Fruit fly (Drosophila melanogaster) whole organism, embryonic: ENCODE data around the gene CG13838.

Experiments
- Bdp1 ChIP-seq: fragments of 200-800 bp; sonication (Bioruptor generic); optimal IDR thresholded peaks from 3 replicates; lab custom pipeline; 2016; ENCODE audit warnings: missing biosample characterization, missing genetic modification characterization
- CG12744 ChIP-seq: fragments of 200-800 bp; sonication (Bioruptor generic); optimal IDR thresholded peaks from 2 replicates; lab custom pipeline; 2016; ENCODE audit warnings: missing biosample characterization, missing genetic modification characterization
- CG12769 ChIP-seq: fragments of 200-800 bp; sonication (Bioruptor generic); optimal IDR thresholded peaks from 2 replicates; lab custom pipeline; 2019; ENCODE audit warnings: missing biosample characterization, mild to moderate bottlenecking, missing genetic modification characterization, moderate library complexity
- CG13424 ChIP-seq: fragments of 200-800 bp; sonication (Bioruptor generic); optimal IDR thresholded peaks from 2 replicates; lab custom pipeline; 2019; ENCODE audit warnings: missing biosample characterization, mild to moderate bottlenecking, missing genetic modification characterization, moderate library complexity
- CG17361 ChIP-seq: fragments of 200-800 bp; sonication (Bioruptor generic); IDR thresholded peaks from 3 replicates; pipeline ENCODE4 v1.3.6; 2022; ENCODE audit warnings: missing biosample characterization, missing genetic modification characterization
- CG18262 ChIP-seq: fragments of 200-800 bp; optimal IDR thresholded peaks from 3 replicates; lab custom pipeline; 2019; ENCODE audit warnings: missing biosample characterization, mild to moderate bottlenecking, missing genetic modification characterization, moderate library complexity
- CG2712 ChIP-seq: fragments of 200-800 bp; optimal IDR thresholded peaks from 3 replicates; lab custom pipeline; 2019; ENCODE audit warnings: missing biosample characterization, mild to moderate bottlenecking, missing genetic modification characterization, moderate library complexity
- CG4707 ChIP-seq: fragments of 200-800 bp; sonication (Bioruptor generic); optimal IDR thresholded peaks from 2 replicates; lab custom pipeline; 2018; ENCODE audit warnings: missing biosample characterization, mild to moderate bottlenecking, missing genetic modification characterization, moderate library complexity
- CG7372 ChIP-seq: fragments of 200-800 bp; sonication (Bioruptor generic); IDR thresholded peaks from 2 replicates; pipeline ENCODE4 v1.3.6; 2022; ENCODE audit warnings: missing biosample characterization, missing genetic modification characterization
- CG7745 ChIP-seq: fragments of 200-800 bp; sonication (Bioruptor generic); optimal IDR thresholded peaks from 2 replicates; lab custom pipeline; 2018; ENCODE audit warnings: missing biosample characterization, mild to moderate bottlenecking, missing genetic modification characterization, moderate library complexity
- CG9932 ChIP-seq: fragments of 200-800 bp; sonication (Bioruptor generic); IDR thresholded peaks from 2 replicates; pipeline ENCODE4 v1.3.6; 2022; ENCODE audit warnings: missing biosample characterization, missing genetic modification characterization
- CoRest ChIP-seq: fragments of 200-800 bp; sonication (Bioruptor generic); optimal IDR thresholded peaks from 3 replicates; lab custom pipeline; 2018; ENCODE audit warnings: missing biosample characterization, mild to moderate bottlenecking, missing genetic modification characterization, moderate library complexity
- D19A ChIP-seq: fragments of 200-800 bp; optimal IDR thresholded peaks from 3 replicates; lab custom pipeline; 2019; ENCODE audit warnings: missing biosample characterization, mild to moderate bottlenecking, missing genetic modification characterization, moderate library complexity
- Dip2 ChIP-seq: fragments of 200-800 bp; sonication (Bioruptor generic); IDR thresholded peaks from 2 replicates; pipeline ENCODE4 v1.3.6; 2022; ENCODE audit warnings: missing biosample characterization, missing genetic modification characterization
- Ets65A ChIP-seq: fragments of 200-800 bp; sonication (Bioruptor generic); peaks from one replicate; lab custom pipeline; 2016; ENCODE audit warnings: missing biosample characterization, missing genetic modification characterization
- Hr51 ChIP-seq, 2 experiments: fragments of 200-800 bp; sonication (Bioruptor generic); optimal IDR thresholded peaks; 2 replicates in 1 of 2; 3 replicates in 1 of 2; lab custom pipeline; 2016 to 2018; ENCODE audit warnings: missing biosample characterization in 2 of 2, missing genetic modification characterization in 2 of 2, mild to moderate bottlenecking in 1 of 2, moderate library complexity in 1 of 2
- Med ChIP-seq: fragments of 200-800 bp; sonication (Bioruptor generic); peaks from one replicate; lab custom pipeline; 2016; ENCODE audit warnings: missing biosample characterization, missing genetic modification characterization, mild to moderate bottlenecking, inconsistent platforms, moderate library complexity
- Oli ChIP-seq: fragments of 200-800 bp; sonication (Bioruptor generic); optimal IDR thresholded peaks from 2 replicates; lab custom pipeline; 2018; ENCODE audit warnings: missing biosample characterization, mild to moderate bottlenecking, missing genetic modification characterization, moderate library complexity
- Pdp1 ChIP-seq, 2 experiments: fragments of 200-800 bp; sonication (Bioruptor generic); optimal IDR thresholded peaks; 3 replicates each; lab custom pipeline; 2016; ENCODE audit warnings: missing biosample characterization in 2 of 2, missing genetic modification characterization in 2 of 2, mild to moderate bottlenecking in 1 of 2, moderate library complexity in 1 of 2
- Sry-δ ChIP-seq: fragments of 200-800 bp; sonication (Bioruptor generic); optimal IDR thresholded peaks from 2 replicates; lab custom pipeline; 2016; ENCODE audit warnings: missing biosample characterization, missing genetic modification characterization
- bowl ChIP-seq: fragments of 200-800 bp; sonication (Bioruptor generic); IDR thresholded peaks from 2 replicates; pipeline ENCODE4 v1.3.6; 2022; ENCODE audit warnings: missing biosample characterization, missing genetic modification characterization
- cg ChIP-seq: fragments of 200-800 bp; sonication (Bioruptor generic); optimal IDR thresholded peaks from 3 replicates; lab custom pipeline; 2019; ENCODE audit warnings: missing biosample characterization, mild to moderate bottlenecking, missing genetic modification characterization, moderate library complexity
- dmrt11E ChIP-seq: fragments of 200-800 bp; sonication (Bioruptor generic); optimal IDR thresholded peaks from 3 replicates; lab custom pipeline; 2018; ENCODE audit warnings: missing biosample characterization, mild to moderate bottlenecking, missing genetic modification characterization, moderate library complexity
- dpn ChIP-seq, 2 experiments: fragments of 200-800 bp; sonication (Bioruptor generic); optimal IDR thresholded peaks; 3 replicates each; lab custom pipeline; 2016; ENCODE audit warnings: missing biosample characterization in 2 of 2, missing genetic modification characterization in 2 of 2
- gem ChIP-seq: fragments of 200-800 bp; sonication (Bioruptor generic); optimal IDR thresholded peaks from 2 replicates; lab custom pipeline; 2019; ENCODE audit warnings: missing biosample characterization, mild to moderate bottlenecking, missing genetic modification characterization, moderate library complexity
- gfzf ChIP-seq: fragments of 200-800 bp; sonication (Bioruptor generic); optimal IDR thresholded peaks from 2 replicates; lab custom pipeline; 2016; ENCODE audit warnings: missing biosample characterization, mild to moderate bottlenecking, missing genetic modification characterization, moderate library complexity
- hth ChIP-seq: fragments of >200 bp; optimal IDR thresholded peaks from 2 replicates; lab custom pipeline; 2017; ENCODE audit warnings: inconsistent platforms
- lola ChIP-seq, 3 experiments: fragments of >200 bp in 2 of 3; fragments of 200-800 bp in 1 of 3; sonication (Bioruptor generic) in 1 of 3; optimal IDR thresholded peaks; 2 replicates each; lab custom pipeline; 2017 to 2019; ENCODE audit warnings: missing biosample characterization in 3 of 3, missing genetic modification characterization in 3 of 3, mild to moderate bottlenecking in 1 of 3, moderate library complexity in 1 of 3
- nmo ChIP-seq: fragments of 200-800 bp; sonication (Bioruptor generic); optimal IDR thresholded peaks from 2 replicates; lab custom pipeline; 2018; ENCODE audit warnings: missing biosample characterization, mild to moderate bottlenecking, missing genetic modification characterization, moderate library complexity
- pros ChIP-seq: fragments of 200-800 bp; sonication (Bioruptor generic); optimal IDR thresholded peaks from 3 replicates; lab custom pipeline; 2019; ENCODE audit warnings: missing biosample characterization, mild to moderate bottlenecking, missing genetic modification characterization, moderate library complexity
- pzg ChIP-seq: fragments of 200-800 bp; sonication (Bioruptor generic); optimal IDR thresholded peaks from 3 replicates; lab custom pipeline; 2018; ENCODE audit warnings: missing biosample characterization, mild to moderate bottlenecking, missing genetic modification characterization, moderate library complexity
- sens ChIP-seq: fragments of 200-800 bp; sonication (Bioruptor generic); peaks from one replicate; lab custom pipeline; 2016; ENCODE audit warnings: missing biosample characterization, missing genetic modification characterization
- slbo ChIP-seq: fragments of 200-800 bp; sonication (Bioruptor generic); IDR thresholded peaks from 2 replicates; pipeline ENCODE4 v1.3.6; 2022; ENCODE audit warnings: missing biosample characterization, missing genetic modification characterization
- tup ChIP-seq: fragments of 200-800 bp; sonication (Bioruptor generic); optimal IDR thresholded peaks from 2 replicates; lab custom pipeline; 2016; ENCODE audit warnings: missing biosample characterization, mild to moderate bottlenecking, missing genetic modification characterization, moderate library complexity
- twi ChIP-seq: fragments of 200-800 bp; optimal IDR thresholded peaks from 2 replicates; lab custom pipeline; 2019; ENCODE audit warnings: missing biosample characterization, mild to moderate bottlenecking, missing genetic modification characterization, moderate library complexity
- unpg ChIP-seq: fragments of 200-800 bp; sonication (Bioruptor generic); optimal IDR thresholded peaks from 3 replicates; lab custom pipeline; 2018; ENCODE audit warnings: missing biosample characterization, mild to moderate bottlenecking, missing genetic modification characterization, moderate library complexity
- vnd ChIP-seq: fragments of 200-800 bp; sonication (Bioruptor generic); IDR thresholded peaks from 3 replicates; pipeline ENCODE4 v1.3.6; 2022; ENCODE audit warnings: missing biosample characterization, missing genetic modification characterization; ENCODE audit not compliant: partially characterized antibody

The CG13838 gene

dm6 chr3R:23035463-23035862, 6.6 kb upstream of the CG13838 start, which contains the start of gene CG13833:
Gene CG13833 (minus strand): TSS chr3R:23035563.
- peak; percentile 28 for TF ChIP-seq Med (GFP tag; lab: Kevin White, UChicago)
- TF ChIP-seq CG13424 (tag; lab: Kevin White, UChicago), result no peak
- TF ChIP-seq Hr51 (GFP tag; optimal IDR thresholded peaks at IDR 0.05; lab: Kevin White, UChicago), result no peak
- TF ChIP-seq gfzf (GFP tag; lab: Kevin White, UChicago), result no peak
- TF ChIP-seq slbo, result no peak
- TF ChIP-seq dpn (GFP tag; optimal IDR thresholded peaks at IDR 0.05; lab: Kevin White, UChicago), result no peak
- no peak for TF ChIP-seq hth (lab: Kevin White, UChicago)
- TF ChIP-seq sens (GFP tag; lab: Kevin White, UChicago), result peak; percentile 8

DNA sequence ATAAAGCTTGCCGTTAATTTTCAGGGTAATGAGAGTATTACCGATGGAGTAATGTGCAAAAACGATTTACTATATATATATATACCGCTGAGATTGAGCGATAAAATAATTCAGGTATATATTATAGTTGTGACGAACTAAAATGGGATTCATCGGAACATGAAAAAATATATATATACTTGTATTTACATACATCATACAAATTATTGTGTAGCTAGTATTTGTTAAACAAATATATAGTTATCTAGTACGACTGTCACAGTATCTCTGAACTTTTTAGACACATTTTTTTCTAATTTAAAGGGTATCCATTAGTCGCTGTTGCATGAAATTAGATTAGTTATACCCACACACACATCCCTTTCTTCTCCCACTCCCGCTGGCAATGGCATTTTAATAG, 5.7 kb upstream of the CG13838 start:
- TF ChIP-seq lola (GFP tag; optimal IDR thresholded peaks at IDR 0.05; lab: Kevin White, UChicago), result peak in 1 of 3 experiments; percentile 17
- TF ChIP-seq unpg (GFP tag; lab: Kevin White, UChicago), result no peak
- peak; percentile 33 for TF ChIP-seq dmrt11E
- TF ChIP-seq nmo (GFP tag; lab: Kevin White, UChicago), result peak; percentile 15
- TF ChIP-seq tup (GFP tag; lab: Kevin White, UChicago), result no peak
- TF ChIP-seq CoRest (tag; lab: Kevin White, UChicago), result peak; percentile 4
- no peak for TF ChIP-seq Pdp1 (GFP tag; optimal IDR thresholded peaks at IDR 0.05; lab: Kevin White, UChicago)
- 0 out of 3 replicates have a peak, but pooled peaks have one; percentile 23 for TF ChIP-seq CG17361 (GFP tag; lab: Robert Waterston, UW)
- no peak for TF ChIP-seq Sry-δ (GFP tag; lab: Kevin White, UChicago)
- TF ChIP-seq D19A (tag; lab: Kevin White, UChicago), result peak; percentile 86
- TF ChIP-seq CG2712 (tag; lab: Kevin White, UChicago), result peak; percentile 9
- no peak for TF ChIP-seq Oli (tag; lab: Kevin White, UChicago)
- no peak for TF ChIP-seq pzg (GFP tag; lab: Kevin White, UChicago)
- TF ChIP-seq gem, result peak; percentile 28
- peak; percentile 42 for TF ChIP-seq CG18262 (tag; lab: Kevin White, UChicago)
- no peak for TF ChIP-seq CG12769 (tag; lab: Kevin White, UChicago)

DNA sequence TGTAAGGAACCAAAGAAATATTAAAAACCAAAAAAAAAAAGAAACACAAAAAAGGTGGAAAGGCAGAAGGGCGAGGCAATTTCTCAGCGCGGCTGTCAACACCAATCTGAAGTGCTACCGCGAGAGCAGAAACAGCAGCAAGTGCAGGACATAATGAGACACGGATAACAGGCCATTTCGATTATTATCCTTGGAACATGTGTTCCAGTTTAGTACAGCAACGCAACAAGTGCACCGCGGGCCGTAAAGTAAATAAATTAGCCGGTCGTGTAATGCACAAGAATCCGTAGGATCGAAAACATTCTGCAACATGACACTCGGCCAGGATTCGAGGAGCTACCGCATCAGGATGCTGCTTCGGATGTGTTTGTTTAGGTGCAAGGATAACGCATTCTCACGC, 4.0 kb upstream of the CG13838 start:
- TF ChIP-seq bowl (GFP tag; lab: Robert Waterston, UW) (no peak), twi (tag; lab: Kevin White, UChicago) (peak; percentile 86), Bdp1 (no peak), sens (GFP tag; lab: Kevin White, UChicago) (peak; percentile 64), CG12744 (GFP tag; lab: Kevin White, UChicago) (no peak), CG4707 (GFP tag; lab: Kevin White, UChicago) (no peak), Dip2 (GFP tag; lab: Robert Waterston, UW) (no peak), vnd (GFP tag; lab: Robert Waterston, UW) (no peak)

- TF ChIP-seq CG7745 (tag; lab: Kevin White, UChicago) (peak; percentile 85), twi (tag; lab: Kevin White, UChicago) (peak; percentile 97), Ets65A (peak; percentile 1), cg (GFP tag; lab: Kevin White, UChicago) (peak; percentile 56), pros (GFP tag; lab: Kevin White, UChicago) (peak; percentile 45), CG9932 (no peak), CG7372 (GFP tag; lab: Robert Waterston, UW) (no peak)
Measured at dm6 chr3R:23042746-23043265, 765 bp downstream of the CG13838 start.
